Worm (Caenorhabditis elegans): ENCODE results near the gene icln-1.

DNA sequence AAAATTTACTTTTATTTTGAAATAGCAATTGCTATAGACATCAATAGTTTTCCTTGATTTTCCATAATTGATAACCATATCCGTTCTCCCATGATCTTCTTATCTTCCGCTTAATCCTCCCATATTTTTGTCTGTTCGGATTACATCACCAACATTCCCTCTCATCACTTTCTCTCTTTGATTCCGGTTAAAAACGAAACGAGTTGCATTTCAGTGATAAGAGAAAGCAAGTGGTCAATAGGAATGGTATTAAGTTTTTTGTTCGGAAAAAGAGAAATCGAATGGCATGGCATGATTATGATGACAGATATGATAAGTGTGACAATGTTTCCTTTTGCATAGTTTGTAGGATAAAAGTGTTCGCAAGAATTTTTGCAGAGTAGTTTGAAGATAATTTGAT, 16.6 kb upstream of the icln-1 start:
- TF ChIP-seq nhr-237 (tag; optimal IDR thresholded peaks at IDR 0.05) (no peak), mab-5 (tag; optimal IDR thresholded peaks at IDR 0.05) (no peak), nhr-76 (tag; optimal IDR thresholded peaks at IDR 0.05) (no peak), mep-1 (tag; optimal IDR thresholded peaks at IDR 0.05) (no peak), ztf-11 (tag; optimal IDR thresholded peaks at IDR 0.05) (no peak), nhr-28 (tag; optimal IDR thresholded peaks at IDR 0.05) (no peak), pha-4 (tag; optimal IDR thresholded peaks at IDR 0.05) (no peak), bed-3 (GFP tag; optimal IDR thresholded peaks at IDR 0.05) (no peak), lsy-2 (tag; optimal IDR thresholded peaks at IDR 0.05) (no peak), ceh-43 (GFP tag; optimal IDR thresholded peaks at IDR 0.05) (no peak)
